Worm (Caenorhabditis elegans) whole organism, L1 larva: ENCODE results near the gene hsd-2.

Experiments
- C16A3.4 ChIP-seq: fragments of 150-350 bp; optimal IDR thresholded peaks from 2 replicates; lab custom pipeline; 2014; ENCODE audit warnings: missing biosample characterization, missing genetic modification characterization
- C34B4.2 ChIP-seq: sonication (generic microtip); optimal IDR thresholded peaks from 2 replicates; lab custom pipeline; 2017; ENCODE audit warnings: mild to moderate bottlenecking, missing genetic modification characterization, missing compliant biosample characterization
- F16B12.6 ChIP-seq: fragments of 150-350 bp; optimal IDR thresholded peaks from 2 replicates; lab custom pipeline; 2014; ENCODE audit warnings: missing biosample characterization, missing genetic modification characterization
- alr-1 ChIP-seq: fragments of 200-800 bp; sonication (Bioruptor generic); optimal IDR thresholded peaks from 2 replicates; lab custom pipeline; 2018; ENCODE audit warnings: borderline replicate concordance, mild to moderate bottlenecking, missing genetic modification characterization, missing compliant biosample characterization
- aly-2 ChIP-seq: fragments of 150-350 bp; optimal IDR thresholded peaks from 2 replicates; lab custom pipeline; 2014; ENCODE audit warnings: missing biosample characterization, missing genetic modification characterization
- ama-1 ChIP-seq: fragments of 150-350 bp; optimal IDR thresholded peaks from 2 replicates; lab custom pipeline; 2014
- blmp-1 ChIP-seq: fragments of 150-350 bp; optimal IDR thresholded peaks from 2 replicates; lab custom pipeline; 2014; ENCODE audit warnings: missing biosample characterization, missing genetic modification characterization
- ceh-82 ChIP-seq, 3 experiments: fragments of 150-350 bp in 1 of 3; sonication (generic microtip) in 2 of 3; optimal IDR thresholded peaks; 2 replicates each; lab custom pipeline; 2014 to 2017; ENCODE audit warnings: missing biosample characterization in 3 of 3, missing genetic modification characterization in 3 of 3
- ceh-88 ChIP-seq: fragments of 200-800 bp; sonication (Bioruptor generic); IDR thresholded peaks from 2 replicates; pipeline ENCODE4 v1.3.6; 2022; ENCODE audit warnings: missing genetic modification characterization, missing compliant biosample characterization
- dsc-1 ChIP-seq: sonication (generic microtip); optimal IDR thresholded peaks from 2 replicates; lab custom pipeline; 2016; ENCODE audit warnings: mild to moderate bottlenecking, missing genetic modification characterization, missing compliant biosample characterization
- efl-1 ChIP-seq, 4 experiments: fragments of 150-350 bp; optimal IDR thresholded peaks in 3 of 4; peaks in 1 of 4; 1 replicate in 1 of 4; 2 replicates in 3 of 4; lab custom pipeline; 2014; ENCODE audit warnings: missing biosample characterization in 2 of 4, missing genetic modification characterization in 2 of 4, missing genetic modification reagents in 2 of 4
- elt-2 ChIP-seq: sonication (generic microtip); optimal IDR thresholded peaks from 2 replicates; lab custom pipeline; 2016; ENCODE audit warnings: missing genetic modification characterization, mild to moderate bottlenecking, inconsistent platforms, missing compliant biosample characterization, missing genetic modification reagents
- fos-1 ChIP-seq: fragments of 150-350 bp; optimal IDR thresholded peaks from 2 replicates; lab custom pipeline; 2014; ENCODE audit warnings: missing biosample characterization, missing genetic modification characterization
- grh-1 ChIP-seq: fragments of 200-800 bp; sonication (Bioruptor generic); IDR thresholded peaks from 2 replicates; pipeline ENCODE4 v1.3.6; 2022; ENCODE audit warnings: missing genetic modification reagents, missing genetic modification characterization, missing compliant biosample characterization
- hlh-17 ChIP-seq: fragments of 200-800 bp; sonication (Bioruptor generic); optimal IDR thresholded peaks from 2 replicates; lab custom pipeline; 2018; ENCODE audit warnings: missing genetic modification characterization, mild to moderate bottlenecking, missing compliant biosample characterization, moderate library complexity, borderline replicate concordance
- hlh-4 ChIP-seq: sonication (generic microtip); optimal IDR thresholded peaks from 2 replicates; lab custom pipeline; 2016; ENCODE audit warnings: mild to moderate bottlenecking, missing genetic modification characterization, missing compliant biosample characterization
- irx-1 ChIP-seq: sonication (generic microtip); optimal IDR thresholded peaks from 2 replicates; lab custom pipeline; 2016; ENCODE audit warnings: missing genetic modification characterization, missing compliant biosample characterization
- isw-1 ChIP-seq: fragments of 200-800 bp; sonication (Bioruptor generic); IDR thresholded peaks from 2 replicates; pipeline ENCODE4 v1.3.6; 2022; ENCODE audit warnings: missing genetic modification characterization, missing compliant biosample characterization
- jun-1 ChIP-seq: fragments of 150-350 bp; optimal IDR thresholded peaks from 2 replicates; lab custom pipeline; 2014; ENCODE audit warnings: missing biosample characterization, missing genetic modification reagents, missing genetic modification characterization
- lin-14 ChIP-seq: fragments of 200-800 bp; sonication (Bioruptor generic); optimal IDR thresholded peaks from 2 replicates; lab custom pipeline; 2018; ENCODE audit warnings: mild to moderate bottlenecking, missing genetic modification characterization, moderate library complexity, missing compliant biosample characterization
- lin-35 ChIP-seq, 2 experiments: fragments of 150-350 bp; optimal IDR thresholded peaks; 2 replicates each; lab custom pipeline; 2014; ENCODE audit warnings: missing biosample characterization in 2 of 2, missing genetic modification characterization in 2 of 2, missing genetic modification reagents in 2 of 2
- lir-3 ChIP-seq: sonication (generic microtip); optimal IDR thresholded peaks from 2 replicates; lab custom pipeline; 2016; ENCODE audit warnings: mild to moderate bottlenecking, missing genetic modification characterization, moderate library complexity, missing compliant biosample characterization; ENCODE audit not compliant: poor library complexity
- lsy-2 ChIP-seq, 2 experiments: fragments of 150-350 bp; optimal IDR thresholded peaks; 2 replicates each; lab custom pipeline; 2014; ENCODE audit warnings: missing biosample characterization in 2 of 2, missing genetic modification characterization in 2 of 2
- mdl-1 ChIP-seq, 2 experiments: fragments of 150-350 bp; optimal IDR thresholded peaks; 2 replicates each; lab custom pipeline; 2014 to 2017; ENCODE audit warnings: missing biosample characterization in 2 of 2, missing genetic modification characterization in 2 of 2, inconsistent platforms in 1 of 2
- mef-2 ChIP-seq: fragments of 150-350 bp; optimal IDR thresholded peaks from 2 replicates; lab custom pipeline; 2014; ENCODE audit warnings: missing biosample characterization, missing genetic modification characterization
- nhr-11 ChIP-seq: fragments of 150-350 bp; optimal IDR thresholded peaks from 2 replicates; lab custom pipeline; 2014; ENCODE audit warnings: missing biosample characterization, missing genetic modification characterization
- nhr-12 ChIP-seq: sonication (generic microtip); optimal IDR thresholded peaks from 2 replicates; lab custom pipeline; 2017; ENCODE audit warnings: missing biosample characterization, missing genetic modification characterization
- nhr-19 ChIP-seq: fragments of 200-800 bp; sonication (Bioruptor generic); conservative IDR thresholded peaks from 2 replicates; pipeline ENCODE4 v1.3.6; 2022; ENCODE audit warnings: missing genetic modification characterization, missing compliant biosample characterization
- nhr-20 ChIP-seq: sonication (generic microtip); optimal IDR thresholded peaks from 2 replicates; lab custom pipeline; 2016; ENCODE audit warnings: mild to moderate bottlenecking, missing genetic modification characterization, missing compliant biosample characterization
- nhr-237 ChIP-seq: fragments of 150-350 bp; optimal IDR thresholded peaks from 2 replicates; lab custom pipeline; 2014; ENCODE audit warnings: missing biosample characterization, missing genetic modification characterization
- nhr-28 ChIP-seq: fragments of 150-350 bp; optimal IDR thresholded peaks from 2 replicates; lab custom pipeline; 2014; ENCODE audit warnings: missing biosample characterization, missing genetic modification characterization
- nhr-47 ChIP-seq: sonication (generic microtip); optimal IDR thresholded peaks from 2 replicates; lab custom pipeline; 2016; ENCODE audit warnings: mild to moderate bottlenecking, missing genetic modification characterization, moderate library complexity, missing compliant biosample characterization
- nhr-84 ChIP-seq: sonication (generic microtip); optimal IDR thresholded peaks from 2 replicates; lab custom pipeline; 2017; ENCODE audit warnings: missing biosample characterization, missing genetic modification characterization
- nhr-85 ChIP-seq: sonication (generic microtip); peaks from one replicate; lab custom pipeline; 2016; ENCODE audit warnings: missing genetic modification characterization, inconsistent platforms, missing compliant biosample characterization
- pag-3 ChIP-seq: sonication (generic microtip); optimal IDR thresholded peaks from 2 replicates; lab custom pipeline; 2017; ENCODE audit warnings: missing genetic modification characterization, mild to moderate bottlenecking, missing compliant biosample characterization, antibody characterized with exemption, borderline replicate concordance; ENCODE audit not compliant: insufficient read depth
- rnt-1 ChIP-seq: sonication (generic microtip); optimal IDR thresholded peaks from 2 replicates; lab custom pipeline; 2016; ENCODE audit warnings: mild to moderate bottlenecking, missing genetic modification characterization, moderate library complexity, missing compliant biosample characterization
- skn-1 ChIP-seq: fragments of 150-350 bp; optimal IDR thresholded peaks from 2 replicates; lab custom pipeline; 2014; ENCODE audit warnings: missing biosample characterization, missing genetic modification characterization
- snpc-4 ChIP-seq: fragments of 150-350 bp; optimal IDR thresholded peaks from 2 replicates; lab custom pipeline; 2014; ENCODE audit warnings: missing biosample characterization, missing genetic modification characterization
- snu-23 ChIP-seq: sonication (generic microtip); optimal IDR thresholded peaks from 2 replicates; lab custom pipeline; 2016; ENCODE audit warnings: missing genetic modification characterization, missing compliant biosample characterization
- sptf-1 ChIP-seq: fragments of 150-350 bp; optimal IDR thresholded peaks from 2 replicates; lab custom pipeline; 2014; ENCODE audit warnings: missing biosample characterization, missing genetic modification characterization
- swsn-7 ChIP-seq: sonication (generic microtip); optimal IDR thresholded peaks from 2 replicates; lab custom pipeline; 2016; ENCODE audit warnings: missing genetic modification characterization, missing compliant biosample characterization
- tbx-2 ChIP-seq: sonication (generic microtip); optimal IDR thresholded peaks from 2 replicates; lab custom pipeline; 2016; ENCODE audit warnings: missing genetic modification characterization, missing compliant biosample characterization
- tlp-1 ChIP-seq: fragments of 150-350 bp; optimal IDR thresholded peaks from 2 replicates; lab custom pipeline; 2014; ENCODE audit warnings: missing biosample characterization, missing genetic modification characterization
- unc-86 ChIP-seq: sonication (generic microtip); optimal IDR thresholded peaks from 2 replicates; lab custom pipeline; 2016; ENCODE audit warnings: missing genetic modification characterization, missing compliant biosample characterization
- vab-15 ChIP-seq: sonication (generic microtip); optimal IDR thresholded peaks from 2 replicates; lab custom pipeline; 2017; ENCODE audit warnings: missing genotype, mild to moderate bottlenecking, missing genetic modification characterization, missing compliant biosample characterization
- xbp-1 ChIP-seq: sonication (generic microtip); optimal IDR thresholded peaks from 2 replicates; lab custom pipeline; 2016; ENCODE audit warnings: missing genetic modification characterization, missing compliant biosample characterization
- zag-1 ChIP-seq: fragments of 150-350 bp; optimal IDR thresholded peaks from 2 replicates; lab custom pipeline; 2014; ENCODE audit warnings: missing biosample characterization, missing genetic modification characterization
- zip-4 ChIP-seq: fragments of 200-800 bp; sonication (Bioruptor generic); optimal IDR thresholded peaks from 2 replicates; lab custom pipeline; 2018; ENCODE audit warnings: mild to moderate bottlenecking, missing genetic modification characterization, moderate library complexity, missing compliant biosample characterization
- ztf-11 ChIP-seq, 2 experiments: sonication (generic microtip); optimal IDR thresholded peaks; 2 replicates each; lab custom pipeline; 2016 to 2017; ENCODE audit warnings: missing genetic modification characterization in 2 of 2, missing biosample characterization in 1 of 2, missing compliant biosample characterization in 1 of 2
- ztf-4 ChIP-seq: fragments of 150-350 bp; optimal IDR thresholded peaks from 2 replicates; lab custom pipeline; 2014; ENCODE audit warnings: missing biosample characterization, missing genetic modification characterization

The hsd-2 gene

DNA sequence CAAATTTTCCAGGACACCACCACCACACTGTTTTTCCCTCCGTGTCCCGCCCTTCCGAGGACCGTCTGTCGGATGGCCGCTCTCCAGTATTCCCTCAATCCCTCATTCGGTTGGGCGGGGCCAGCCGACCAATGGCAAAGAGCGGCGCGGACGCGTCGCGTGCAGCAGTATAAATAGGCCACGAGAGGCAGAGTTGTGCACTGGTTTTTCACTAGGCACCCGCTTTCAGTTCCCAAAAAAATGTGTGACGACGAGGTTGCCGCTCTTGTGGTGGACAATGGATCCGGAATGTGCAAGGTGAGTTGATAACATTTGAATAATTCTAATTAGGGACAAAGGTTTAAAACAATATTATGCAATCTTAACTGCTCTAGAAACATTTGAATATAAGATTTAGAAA lies 44.6 kb upstream of the hsd-2 start, which contains the start of gene act-4 (continued):
- TF ChIP-seq irx-1 (peak; percentile 71), alr-1 (no peak), swsn-7 (tag; lab: Kevin White, UChicago) (peak; percentile 77), elt-2 (no peak), sptf-1 (no peak), xbp-1 (tag; lab: Kevin White, UChicago) (peak; percentile 83), vab-15 (tag; lab: Kevin White, UChicago) (no peak), nhr-84 (tag; lab: Kevin White, UChicago) (no peak), ztf-11 (tag; optimal IDR thresholded peaks at IDR 0.05; lab: Kevin White, UChicago) (peak in 1 of 2 experiments; percentile 51), F16B12.6 (tag; lab: Kevin White, UChicago) (no peak), skn-1 (peak; percentile 27), tbx-2 (tag; lab: Kevin White, UChicago) (peak; percentile 70), nhr-28 (tag; lab: Kevin White, UChicago) (no peak), lin-35 (GFP tag; optimal IDR thresholded peaks at IDR 0.05; lab: Kevin White, UChicago) (peak in 1 of 2 experiments; percentile 45), fos-1 (tag; lab: Kevin White, UChicago) (peak; percentile 18), jun-1 (tag; lab: Kevin White, UChicago) (peak; percentile 43), lir-3 (tag; lab: Kevin White, UChicago) (peak; percentile 19), ceh-82 (tag; optimal IDR thresholded peaks at IDR 0.05; lab: Kevin White, UChicago) (peak in 2 of 3 experiments; percentile 29 to 76), snpc-4 (tag; lab: Kevin White, UChicago) (peak; percentile 11), rnt-1 (tag; lab: Kevin White, UChicago) (peak; percentile 80), isw-1 (GFP tag; lab: Robert Waterston, UW) (peak; percentile 44), ceh-88 (GFP tag; lab: Robert Waterston, UW) (no peak), grh-1 (GFP tag; lab: Robert Waterston, UW) (peak; percentile 43; the same call in 1 of the 2 replicates), pag-3 (no peak), nhr-47 (tag; lab: Kevin White, UChicago) (peak; percentile 79), nhr-85 (tag; lab: Kevin White, UChicago) (no peak), zip-4 (GFP tag; lab: Kevin White, UChicago) (peak; percentile 40), ztf-4 (peak; percentile 59), nhr-12 (tag; lab: Kevin White, UChicago) (no peak), zag-1 (no peak), ama-1 (lab: Kevin White, UChicago) (peak; percentile 89), lsy-2 (tag; optimal IDR thresholded peaks at IDR 0.05; lab: Kevin White, UChicago) (peak; percentile 53 to 76), mef-2 (tag; lab: Kevin White, UChicago) (no peak), hlh-17 (no peak), C34B4.2 (tag; lab: Kevin White, UChicago) (no peak), nhr-11 (tag; lab: Kevin White, UChicago) (no peak), tlp-1 (tag; lab: Kevin White, UChicago) (no peak), aly-2 (tag; lab: Kevin White, UChicago) (no peak), efl-1 (optimal IDR thresholded peaks at IDR 0.05; lab: Kevin White, UChicago) (peak; percentile 6 to 25), efl-1 (GFP tag; optimal IDR thresholded peaks at IDR 0.05 in 1 of 2; lab: Kevin White, UChicago) (peak in 1 of 2 experiments; percentile 31), hlh-4 (no peak), lin-14 (GFP tag; lab: Kevin White, UChicago) (peak; percentile 87), nhr-20 (peak; percentile 65), nhr-237 (tag; lab: Kevin White, UChicago) (no peak), C16A3.4 (tag; lab: Kevin White, UChicago) (peak; percentile 20), dsc-1 (tag; lab: Kevin White, UChicago) (peak; percentile 87), mdl-1 (tag; optimal IDR thresholded peaks at IDR 0.05; lab: Kevin White, UChicago) (peak in 1 of 2 experiments; percentile 27), nhr-19 (GFP tag; lab: Robert Waterston, UW) (peak; percentile 64), snu-23 (GFP tag; lab: Kevin White, UChicago) (peak; percentile 79), blmp-1 (tag; lab: Kevin White, UChicago) (no peak), unc-86 (tag; lab: Kevin White, UChicago) (peak; percentile 52)
